Fruit fly (Drosophila melanogaster) whole organism, pupa: ENCODE results near the gene Aplip1.

Experiments used
- CG13204 ChIP-seq: fragments of 200-800 bp; sonication (Bioruptor generic); optimal IDR thresholded peaks from 2 replicates; lab custom pipeline; 2018; ENCODE audit warnings: missing biosample characterization, mild to moderate bottlenecking, missing genetic modification characterization, moderate library complexity
- CG17806 ChIP-seq: fragments of 200-800 bp; sonication (Bioruptor generic); optimal IDR thresholded peaks from 2 replicates; lab custom pipeline; 2018; ENCODE audit warnings: missing biosample characterization, mild to moderate bottlenecking, missing genetic modification characterization, moderate library complexity
- CG34367 ChIP-seq: fragments of 200-800 bp; sonication (Bioruptor generic); optimal IDR thresholded peaks from 2 replicates; lab custom pipeline; 2018; ENCODE audit warnings: missing biosample characterization, mild to moderate bottlenecking, missing genetic modification characterization
- CG9948 ChIP-seq: fragments of 200-800 bp; sonication (Bioruptor generic); optimal IDR thresholded peaks from 2 replicates; lab custom pipeline; 2018; ENCODE audit warnings: missing biosample characterization, mild to moderate bottlenecking, missing genetic modification characterization, moderate library complexity
- D1 ChIP-seq: fragments of 200-800 bp; sonication (Bioruptor generic); optimal IDR thresholded peaks from 2 replicates; lab custom pipeline; 2018; ENCODE audit warnings: missing biosample characterization, mild to moderate bottlenecking, missing genetic modification characterization, moderate library complexity
- EcR ChIP-seq: fragments of 200-800 bp; sonication (Bioruptor generic); optimal IDR thresholded peaks from 3 replicates; lab custom pipeline; 2019; ENCODE audit warnings: missing biosample characterization, missing genetic modification characterization, mild to moderate bottlenecking, moderate library complexity, missing genetic modification reagents
- Pif1A ChIP-seq: fragments of 200-800 bp; sonication (Bioruptor generic); optimal IDR thresholded peaks from 3 replicates; lab custom pipeline; 2016; ENCODE audit warnings: missing biosample characterization, missing genetic modification characterization

DNA sequence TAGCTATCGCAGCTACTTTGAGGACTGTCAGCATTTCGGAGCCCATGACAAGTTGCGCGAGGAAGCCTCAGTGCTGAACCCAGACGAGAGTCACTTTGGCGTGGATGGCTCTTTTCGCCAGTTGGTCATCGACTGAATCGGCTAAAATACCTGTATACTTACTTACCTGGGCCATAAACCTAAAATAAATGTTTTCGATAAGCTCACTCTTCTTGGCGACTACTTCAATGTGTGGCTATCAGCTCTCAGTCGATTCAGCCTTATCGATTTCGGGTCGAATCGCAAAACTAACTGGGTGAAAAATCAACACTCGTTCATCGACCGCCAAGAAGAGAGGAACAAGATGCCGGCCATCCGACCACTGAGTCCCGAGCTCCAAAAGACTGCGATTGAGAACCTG is 37.7 kb downstream of the Aplip1 start, which contains the start of gene CG33966:
- TF ChIP-seq CG13204 (GFP tag; lab: Kevin White, UChicago) (no peak), CG9948 (tag; lab: Kevin White, UChicago) (no peak), D1 (tag; lab: Kevin White, UChicago) (no peak), Pif1A (GFP tag; lab: Kevin White, UChicago) (no peak), CG17806 (tag; lab: Kevin White, UChicago) (no peak), CG34367 (tag; lab: Kevin White, UChicago) (no peak), EcR (GFP tag; lab: Kevin White, UChicago) (no peak)
